Worm (Caenorhabditis elegans) whole organism, L1 larva: Measurements from ENCODE around the gene scl-2.
A peak's percentile ranks its signal among the peaks of the same experiment; 100 is the strongest.

Source experiments
- C16A3.4 ChIP-seq: fragments of 150-350 bp; optimal IDR thresholded peaks from 2 replicates; lab custom pipeline; 2014; ENCODE audit warnings: missing biosample characterization, missing genetic modification characterization
- F16B12.6 ChIP-seq: fragments of 150-350 bp; optimal IDR thresholded peaks from 2 replicates; lab custom pipeline; 2014; ENCODE audit warnings: missing biosample characterization, missing genetic modification characterization
- Y116A8C.19 ChIP-seq: sonication (generic microtip); optimal IDR thresholded peaks from 2 replicates; lab custom pipeline; 2016; ENCODE audit warnings: missing compliant biosample characterization, missing genetic modification characterization, borderline replicate concordance
- aha-1 ChIP-seq: fragments of 150-350 bp; optimal IDR thresholded peaks from 2 replicates; lab custom pipeline; 2014; ENCODE audit warnings: missing biosample characterization, missing genetic modification characterization
- ama-1 ChIP-seq: fragments of 150-350 bp; optimal IDR thresholded peaks from 2 replicates; lab custom pipeline; 2014
- blmp-1 ChIP-seq: fragments of 150-350 bp; optimal IDR thresholded peaks from 2 replicates; lab custom pipeline; 2014; ENCODE audit warnings: missing biosample characterization, missing genetic modification characterization
- ceh-8 ChIP-seq: fragments of 200-800 bp; sonication (Bioruptor generic); optimal IDR thresholded peaks from 2 replicates; lab custom pipeline; 2018; ENCODE audit warnings: mild to moderate bottlenecking, missing genetic modification characterization, moderate library complexity, missing compliant biosample characterization
- ceh-82 ChIP-seq, 3 experiments: fragments of 150-350 bp in 1 of 3; sonication (generic microtip) in 2 of 3; optimal IDR thresholded peaks; 2 replicates each; lab custom pipeline; 2014 to 2017; ENCODE audit warnings: missing biosample characterization in 3 of 3, missing genetic modification characterization in 3 of 3
- ceh-90 ChIP-seq: sonication (generic microtip); optimal IDR thresholded peaks from 2 replicates; lab custom pipeline; 2016; ENCODE audit warnings: missing genetic modification characterization, missing compliant biosample characterization
- ces-1 ChIP-seq: fragments of 150-350 bp; optimal IDR thresholded peaks from 2 replicates; lab custom pipeline; 2014; ENCODE audit warnings: missing biosample characterization, missing genetic modification reagents, missing genetic modification characterization
- dsc-1 ChIP-seq: sonication (generic microtip); optimal IDR thresholded peaks from 2 replicates; lab custom pipeline; 2016; ENCODE audit warnings: mild to moderate bottlenecking, missing genetic modification characterization, missing compliant biosample characterization
- efl-1 ChIP-seq, 4 experiments: fragments of 150-350 bp; optimal IDR thresholded peaks in 3 of 4; peaks in 1 of 4; 1 replicate in 1 of 4; 2 replicates in 3 of 4; lab custom pipeline; 2014; ENCODE audit warnings: missing biosample characterization in 2 of 4, missing genetic modification characterization in 2 of 4, missing genetic modification reagents in 2 of 4
- elt-2 ChIP-seq: sonication (generic microtip); optimal IDR thresholded peaks from 2 replicates; lab custom pipeline; 2016; ENCODE audit warnings: missing genetic modification characterization, mild to moderate bottlenecking, inconsistent platforms, missing compliant biosample characterization, missing genetic modification reagents
- fkh-10 ChIP-seq: sonication (generic microtip); optimal IDR thresholded peaks from 2 replicates; lab custom pipeline; 2017; ENCODE audit warnings: missing biosample characterization, missing genetic modification reagents, missing genetic modification characterization
- fkh-8 ChIP-seq: sonication (generic microtip); optimal IDR thresholded peaks from 2 replicates; lab custom pipeline; 2016; ENCODE audit warnings: mild to moderate bottlenecking, missing genetic modification characterization, missing compliant biosample characterization
- fos-1 ChIP-seq: fragments of 150-350 bp; optimal IDR thresholded peaks from 2 replicates; lab custom pipeline; 2014; ENCODE audit warnings: missing biosample characterization, missing genetic modification characterization
- hpl-2 ChIP-seq: fragments of 150-350 bp; optimal IDR thresholded peaks from 2 replicates; lab custom pipeline; 2014; ENCODE audit warnings: missing biosample characterization, missing genetic modification reagents, missing genetic modification characterization
- irx-1 ChIP-seq: sonication (generic microtip); optimal IDR thresholded peaks from 2 replicates; lab custom pipeline; 2016; ENCODE audit warnings: missing genetic modification characterization, missing compliant biosample characterization
- isw-1 ChIP-seq: fragments of 200-800 bp; sonication (Bioruptor generic); IDR thresholded peaks from 2 replicates; pipeline ENCODE4 v1.3.6; 2022; ENCODE audit warnings: missing genetic modification characterization, missing compliant biosample characterization
- jun-1 ChIP-seq: fragments of 150-350 bp; optimal IDR thresholded peaks from 2 replicates; lab custom pipeline; 2014; ENCODE audit warnings: missing biosample characterization, missing genetic modification reagents, missing genetic modification characterization
- lin-13 ChIP-seq: fragments of 150-350 bp; optimal IDR thresholded peaks from 2 replicates; lab custom pipeline; 2014; ENCODE audit warnings: missing biosample characterization, missing genetic modification reagents, missing genetic modification characterization
- lin-14 ChIP-seq: fragments of 200-800 bp; sonication (Bioruptor generic); optimal IDR thresholded peaks from 2 replicates; lab custom pipeline; 2018; ENCODE audit warnings: mild to moderate bottlenecking, missing genetic modification characterization, moderate library complexity, missing compliant biosample characterization
- mdl-1 ChIP-seq, 2 experiments: fragments of 150-350 bp; optimal IDR thresholded peaks; 2 replicates each; lab custom pipeline; 2014 to 2017; ENCODE audit warnings: missing biosample characterization in 2 of 2, missing genetic modification characterization in 2 of 2, inconsistent platforms in 1 of 2
- mef-2 ChIP-seq: fragments of 150-350 bp; optimal IDR thresholded peaks from 2 replicates; lab custom pipeline; 2014; ENCODE audit warnings: missing biosample characterization, missing genetic modification characterization
- nhr-12 ChIP-seq: sonication (generic microtip); optimal IDR thresholded peaks from 2 replicates; lab custom pipeline; 2017; ENCODE audit warnings: missing biosample characterization, missing genetic modification characterization
- nhr-19 ChIP-seq: fragments of 200-800 bp; sonication (Bioruptor generic); conservative IDR thresholded peaks from 2 replicates; pipeline ENCODE4 v1.3.6; 2022; ENCODE audit warnings: missing genetic modification characterization, missing compliant biosample characterization
- nhr-237 ChIP-seq: fragments of 150-350 bp; optimal IDR thresholded peaks from 2 replicates; lab custom pipeline; 2014; ENCODE audit warnings: missing biosample characterization, missing genetic modification characterization
- nhr-71 ChIP-seq: sonication (generic microtip); optimal IDR thresholded peaks from 2 replicates; lab custom pipeline; 2016; ENCODE audit warnings: mild to moderate bottlenecking, missing genetic modification characterization, moderate library complexity, missing compliant biosample characterization
- nhr-76 ChIP-seq: sonication (generic microtip); optimal IDR thresholded peaks from 2 replicates; lab custom pipeline; 2017; ENCODE audit warnings: missing biosample characterization, missing genetic modification characterization
- nhr-77 ChIP-seq: fragments of 150-350 bp; optimal IDR thresholded peaks from 2 replicates; lab custom pipeline; 2014; ENCODE audit warnings: missing biosample characterization, missing genetic modification characterization
- nhr-90 ChIP-seq: sonication (generic microtip); optimal IDR thresholded peaks from 2 replicates; lab custom pipeline; 2016; ENCODE audit warnings: mild to moderate bottlenecking, missing genetic modification characterization, missing compliant biosample characterization; ENCODE audit not compliant: poor library complexity
- pqm-1 ChIP-seq: sonication (generic microtip); optimal IDR thresholded peaks from 3 replicates; lab custom pipeline; 2017; ENCODE audit warnings: missing biosample characterization, missing genetic modification characterization
- skn-1 ChIP-seq: fragments of 150-350 bp; optimal IDR thresholded peaks from 2 replicates; lab custom pipeline; 2014; ENCODE audit warnings: missing biosample characterization, missing genetic modification characterization
- snpc-4 ChIP-seq: fragments of 150-350 bp; optimal IDR thresholded peaks from 2 replicates; lab custom pipeline; 2014; ENCODE audit warnings: missing biosample characterization, missing genetic modification characterization
- sup-37 ChIP-seq: fragments of 200-800 bp; sonication (Bioruptor generic); optimal IDR thresholded peaks from 2 replicates; lab custom pipeline; 2018; ENCODE audit warnings: mild to moderate bottlenecking, missing genetic modification characterization, missing compliant biosample characterization
- swsn-7 ChIP-seq: sonication (generic microtip); optimal IDR thresholded peaks from 2 replicates; lab custom pipeline; 2016; ENCODE audit warnings: missing genetic modification characterization, missing compliant biosample characterization
- unc-62 ChIP-seq: fragments of 150-350 bp; optimal IDR thresholded peaks from 2 replicates; lab custom pipeline; 2014; ENCODE audit warnings: missing biosample characterization, missing genetic modification reagents, missing genetic modification characterization
- unc-86 ChIP-seq: sonication (generic microtip); optimal IDR thresholded peaks from 2 replicates; lab custom pipeline; 2016; ENCODE audit warnings: missing genetic modification characterization, missing compliant biosample characterization
- zag-1 ChIP-seq: fragments of 150-350 bp; optimal IDR thresholded peaks from 2 replicates; lab custom pipeline; 2014; ENCODE audit warnings: missing biosample characterization, missing genetic modification characterization
- zip-4 ChIP-seq: fragments of 200-800 bp; sonication (Bioruptor generic); optimal IDR thresholded peaks from 2 replicates; lab custom pipeline; 2018; ENCODE audit warnings: mild to moderate bottlenecking, missing genetic modification characterization, moderate library complexity, missing compliant biosample characterization
- ztf-4 ChIP-seq: fragments of 150-350 bp; optimal IDR thresholded peaks from 2 replicates; lab custom pipeline; 2014; ENCODE audit warnings: missing biosample characterization, missing genetic modification characterization

The scl-2 gene

DNA sequence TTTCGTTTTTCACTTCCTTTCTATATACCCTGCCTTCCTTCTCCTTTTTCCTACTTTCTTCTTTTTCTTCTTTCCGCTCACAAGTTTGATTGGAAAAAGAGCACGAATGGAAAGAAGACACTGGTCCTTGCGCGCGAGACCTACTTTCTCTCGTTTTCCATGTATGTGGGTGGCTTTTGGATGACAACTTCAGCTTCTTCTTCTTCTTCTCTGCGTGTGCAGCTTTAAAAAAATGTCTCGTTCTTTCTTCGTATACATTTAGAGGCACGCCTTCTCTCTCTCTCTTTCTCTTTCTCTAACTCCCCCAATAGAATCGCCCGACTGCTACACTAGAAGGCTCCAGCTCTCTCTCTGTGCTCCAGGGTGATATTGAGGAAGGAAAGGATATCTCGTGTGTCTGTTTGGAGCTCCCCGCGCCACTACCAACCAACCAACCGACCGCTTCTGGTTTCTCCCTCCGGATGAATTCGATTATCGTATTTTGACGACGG lies 31.6 kb upstream of the scl-2 start (continued):
- TF ChIP-seq F16B12.6 (tag; lab: Kevin White, UChicago), result no peak
- peak; percentile 60 for TF ChIP-seq nhr-71 (tag; lab: Kevin White, UChicago)
- peak in 2 of 3 experiments; percentile 8 to 46 for TF ChIP-seq ceh-82 (tag; optimal IDR thresholded peaks at IDR 0.05; lab: Kevin White, UChicago)
- TF ChIP-seq nhr-77 (tag; lab: Kevin White, UChicago), result no peak
- no peak for TF ChIP-seq dsc-1 (tag; lab: Kevin White, UChicago)
- no peak for TF ChIP-seq nhr-12
- TF ChIP-seq swsn-7 (tag; lab: Kevin White, UChicago), result peak; percentile 44
- no peak for TF ChIP-seq blmp-1 (tag; lab: Kevin White, UChicago)
- TF ChIP-seq mef-2, result no peak
- no peak for TF ChIP-seq mdl-1 (tag; optimal IDR thresholded peaks at IDR 0.05; lab: Kevin White, UChicago)
- TF ChIP-seq C16A3.4 (tag; lab: Kevin White, UChicago), result no peak
- no peak for TF ChIP-seq irx-1 (tag; lab: Kevin White, UChicago)
- no peak for TF ChIP-seq ceh-90 (tag; lab: Kevin White, UChicago)
- TF ChIP-seq fos-1, result no peak
- peak; percentile 41 for TF ChIP-seq unc-86
- TF ChIP-seq lin-14, result peak; percentile 90
- TF ChIP-seq jun-1 (tag; lab: Kevin White, UChicago), result no peak
- peak; percentile 85 for TF ChIP-seq fkh-8 (tag; lab: Kevin White, UChicago)
- TF ChIP-seq ceh-8 (GFP tag; lab: Kevin White, UChicago), result no peak
- no peak for TF ChIP-seq hpl-2 (GFP tag; lab: Kevin White, UChicago)
- no peak for TF ChIP-seq zip-4
- TF ChIP-seq nhr-90 (tag; lab: Kevin White, UChicago), result no peak
- TF ChIP-seq lin-13 (GFP tag; lab: Kevin White, UChicago), result peak; percentile 10
- TF ChIP-seq snpc-4, result no peak
- TF ChIP-seq nhr-19 (GFP tag; lab: Robert Waterston, UW), result no peak
- TF ChIP-seq ama-1, result no peak
- no peak for TF ChIP-seq zag-1 (tag; lab: Kevin White, UChicago)
- TF ChIP-seq skn-1 (tag; lab: Kevin White, UChicago), result no peak
- no peak for TF ChIP-seq unc-62
- TF ChIP-seq Y116A8C.19 (tag; lab: Kevin White, UChicago), result no peak
- no peak for TF ChIP-seq sup-37 (GFP tag; lab: Kevin White, UChicago)
- TF ChIP-seq ztf-4, result no peak
- TF ChIP-seq pqm-1 (tag; lab: Kevin White, UChicago), result no peak
- no peak for TF ChIP-seq ces-1 (GFP tag; lab: Kevin White, UChicago)
- TF ChIP-seq aha-1 (tag; lab: Kevin White, UChicago), result no peak
- 0 out of 2 replicates have a peak, but pooled peaks have one; percentile 9 for TF ChIP-seq isw-1 (GFP tag; lab: Robert Waterston, UW)
- TF ChIP-seq fkh-10, result peak; percentile 69
- no peak for TF ChIP-seq nhr-76 (tag; lab: Kevin White, UChicago)

DNA sequence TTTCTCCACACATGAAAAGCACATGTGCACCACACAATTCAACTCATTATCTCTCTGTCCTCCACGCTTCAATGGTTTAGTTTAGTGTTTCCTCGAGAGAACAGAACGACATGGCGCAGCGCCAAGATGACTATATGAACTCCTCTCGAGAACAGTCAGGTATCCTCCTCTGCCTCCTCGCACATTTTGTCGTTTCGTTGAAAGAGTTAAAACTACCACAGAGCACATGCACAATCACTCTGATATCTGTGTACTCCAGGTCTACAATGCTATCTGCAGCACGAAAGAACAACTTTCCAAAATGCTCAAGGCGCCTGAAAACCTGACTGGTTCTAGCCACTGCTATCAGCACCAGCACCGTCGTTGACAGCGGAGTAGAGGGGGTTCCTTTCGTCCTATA lies 30.7 kb upstream of the scl-2 start:
- TF ChIP-seq efl-1 (optimal IDR thresholded peaks at IDR 0.05; lab: Kevin White, UChicago) (no peak), efl-1 (GFP tag; optimal IDR thresholded peaks at IDR 0.05 in 1 of 2; lab: Kevin White, UChicago) (peak in 1 of 2 experiments; percentile 70), nhr-237 (tag; lab: Kevin White, UChicago) (no peak), nhr-77 (tag; lab: Kevin White, UChicago) (no peak), aha-1 (tag; lab: Kevin White, UChicago) (no peak), elt-2 (tag; lab: Kevin White, UChicago) (peak; percentile 75), snpc-4 (no peak)
